Fruit fly (Drosophila melanogaster) whole organism, embryonic: ENCODE data around the gene Ns1.

ENCODE experiments used
- Bdp1 ChIP-seq: fragments of 200-800 bp; sonication (Bioruptor generic); optimal IDR thresholded peaks from 3 replicates; lab custom pipeline; 2016; ENCODE audit warnings: missing biosample characterization, missing genetic modification characterization
- CG10654 ChIP-seq: fragments of 200-800 bp; sonication (Bioruptor generic); optimal IDR thresholded peaks from 2 replicates; lab custom pipeline; 2016; ENCODE audit warnings: missing biosample characterization, missing genetic modification characterization
- CG12104 ChIP-seq: fragments of 200-800 bp; sonication (Bioruptor generic); optimal IDR thresholded peaks from 3 replicates; lab custom pipeline; 2016; ENCODE audit warnings: missing biosample characterization, missing genetic modification characterization
- CG12236 ChIP-seq: fragments of 200-800 bp; sonication (Bioruptor generic); optimal IDR thresholded peaks from 2 replicates; lab custom pipeline; 2016; ENCODE audit warnings: missing biosample characterization, missing genetic modification characterization
- CG14860 ChIP-seq: fragments of 200-800 bp; sonication (Bioruptor generic); IDR thresholded peaks from 3 replicates; pipeline ENCODE4 v1.3.6; 2022; ENCODE audit warnings: missing biosample characterization, missing genetic modification characterization; ENCODE audit not compliant: partially characterized antibody
- CG1529 ChIP-seq: fragments of 200-800 bp; sonication (Bioruptor generic); optimal IDR thresholded peaks from 3 replicates; lab custom pipeline; 2018; ENCODE audit warnings: missing biosample characterization, missing genetic modification characterization
- CG15601 ChIP-seq: fragments of 200-800 bp; sonication (Bioruptor generic); optimal IDR thresholded peaks from 3 replicates; lab custom pipeline; 2019; ENCODE audit warnings: missing biosample characterization, mild to moderate bottlenecking, missing genetic modification characterization, moderate library complexity
- CG1603 ChIP-seq: fragments of 200-800 bp; sonication (Bioruptor generic); optimal IDR thresholded peaks from 2 replicates; lab custom pipeline; 2019; ENCODE audit warnings: missing biosample characterization, mild to moderate bottlenecking, missing genetic modification characterization, moderate library complexity
- CG16813 ChIP-seq: fragments of 200-800 bp; sonication (Bioruptor generic); IDR thresholded peaks from 3 replicates; pipeline ENCODE4 v1.3.6; 2022; ENCODE audit warnings: missing biosample characterization, missing genetic modification characterization; ENCODE audit not compliant: partially characterized antibody
- CG17328 ChIP-seq: fragments of 200-800 bp; sonication (Bioruptor generic); IDR thresholded peaks from 2 replicates; pipeline ENCODE4 v1.3.6; 2022; ENCODE audit warnings: missing biosample characterization, missing genetic modification characterization
- CG18011 ChIP-seq: fragments of 200-800 bp; sonication (Bioruptor generic); optimal IDR thresholded peaks from 2 replicates; lab custom pipeline; 2017; ENCODE audit warnings: missing biosample characterization, missing genetic modification characterization, mild to moderate bottlenecking, moderate library complexity, missing genotype
- CG18619 ChIP-seq: fragments of 200-800 bp; sonication (Bioruptor generic); optimal IDR thresholded peaks from 3 replicates; lab custom pipeline; 2017; ENCODE audit warnings: missing biosample characterization, mild to moderate bottlenecking, missing genetic modification characterization
- CG3065 ChIP-seq: fragments of 200-800 bp; sonication (Bioruptor generic); optimal IDR thresholded peaks from 2 replicates; lab custom pipeline; 2016; ENCODE audit warnings: missing biosample characterization, missing genetic modification characterization
- CG3281 ChIP-seq: fragments of 200-800 bp; sonication (Bioruptor generic); optimal IDR thresholded peaks from 3 replicates; lab custom pipeline; 2017; ENCODE audit warnings: missing biosample characterization, mild to moderate bottlenecking, missing genetic modification characterization
- CG34224 ChIP-seq: fragments of 200-800 bp; sonication (Bioruptor generic); IDR thresholded peaks from 3 replicates; pipeline ENCODE4 v1.3.6; 2022; ENCODE audit warnings: missing biosample characterization, missing genetic modification characterization; ENCODE audit not compliant: partially characterized antibody
- CG3995 ChIP-seq: fragments of 200-800 bp; sonication (Bioruptor generic); optimal IDR thresholded peaks from 3 replicates; lab custom pipeline; 2016; ENCODE audit warnings: missing biosample characterization, missing genetic modification characterization
- CG43689 ChIP-seq: fragments of 200-800 bp; sonication (Bioruptor generic); IDR thresholded peaks from 2 replicates; pipeline ENCODE4 v1.3.6; 2022; ENCODE audit warnings: missing biosample characterization, missing genetic modification characterization
- CG5953 ChIP-seq: fragments of 200-800 bp; sonication (Bioruptor generic); IDR thresholded peaks from 2 replicates; pipeline ENCODE4 v1.3.6; 2022; ENCODE audit warnings: missing biosample characterization, missing genetic modification characterization
- CG8089 ChIP-seq: fragments of 200-800 bp; sonication (Bioruptor generic); optimal IDR thresholded peaks from 3 replicates; lab custom pipeline; 2016; ENCODE audit warnings: missing biosample characterization, missing genetic modification characterization
- CG9817 ChIP-seq: fragments of 200-800 bp; sonication (Bioruptor generic); optimal IDR thresholded peaks from 2 replicates; lab custom pipeline; 2018; ENCODE audit warnings: missing biosample characterization, mild to moderate bottlenecking, missing genetic modification characterization, moderate library complexity
- Dad ChIP-seq: fragments of 200-800 bp; sonication (Bioruptor generic); optimal IDR thresholded peaks from 3 replicates; lab custom pipeline; 2016; ENCODE audit warnings: missing biosample characterization, missing genetic modification characterization
- Dp ChIP-seq: fragments of 200-800 bp; sonication (Bioruptor generic); optimal IDR thresholded peaks from 2 replicates; lab custom pipeline; 2018; ENCODE audit warnings: missing biosample characterization, mild to moderate bottlenecking, missing genetic modification characterization, moderate library complexity
- HLH54F ChIP-seq: fragments of 200-800 bp; sonication (Bioruptor generic); optimal IDR thresholded peaks from 3 replicates; lab custom pipeline; 2016; ENCODE audit warnings: missing biosample characterization, missing genetic modification characterization
- MESR4 ChIP-seq: fragments of 200-800 bp; sonication (Bioruptor generic); optimal IDR thresholded peaks from 2 replicates; lab custom pipeline; 2018; ENCODE audit warnings: missing biosample characterization, mild to moderate bottlenecking, missing genetic modification characterization, moderate library complexity
- Myb ChIP-seq: fragments of 200-800 bp; sonication (Bioruptor generic); optimal IDR thresholded peaks from 2 replicates; lab custom pipeline; 2016; ENCODE audit warnings: missing biosample characterization, missing genetic modification characterization
- Nf-YA ChIP-seq: fragments of 200-800 bp; sonication (Bioruptor generic); IDR thresholded peaks from 2 replicates; pipeline ENCODE4 v1.3.6; 2022; ENCODE audit warnings: missing biosample characterization, missing genetic modification characterization
- Opbp ChIP-seq: fragments of 200-800 bp; sonication (Bioruptor generic); IDR thresholded peaks from 3 replicates; pipeline ENCODE4 v1.3.6; 2022; ENCODE audit warnings: missing biosample characterization, missing genetic modification characterization; ENCODE audit not compliant: partially characterized antibody
- Sry-β ChIP-seq: fragments of 200-800 bp; sonication (Bioruptor generic); optimal IDR thresholded peaks from 2 replicates; lab custom pipeline; 2018; ENCODE audit warnings: missing biosample characterization, mild to moderate bottlenecking, missing genetic modification characterization, moderate library complexity
- Taf1 ChIP-seq: fragments of 200-800 bp; sonication (Bioruptor generic); IDR thresholded peaks from 2 replicates; pipeline ENCODE4 v1.3.6; 2022; ENCODE audit warnings: missing biosample characterization, missing genetic modification characterization
- Xbp1 ChIP-seq: fragments of 200-800 bp; sonication (Bioruptor generic); optimal IDR thresholded peaks from 3 replicates; lab custom pipeline; 2016; ENCODE audit warnings: missing biosample characterization, mild to moderate bottlenecking, missing genetic modification characterization
- ara ChIP-seq: fragments of 200-800 bp; sonication (Bioruptor generic); IDR thresholded peaks from 2 replicates; pipeline ENCODE4 v1.3.6; 2022; ENCODE audit warnings: missing biosample characterization, missing genetic modification characterization
- bsh ChIP-seq, 2 experiments: fragments of 200-800 bp; sonication (Bioruptor generic); optimal IDR thresholded peaks; 2 replicates each; lab custom pipeline; 2017 to 2018; ENCODE audit warnings: mild to moderate bottlenecking in 2 of 2, missing biosample characterization in 2 of 2, missing genetic modification characterization in 2 of 2, moderate library complexity in 1 of 2
- caup ChIP-seq: fragments of 200-800 bp; sonication (Bioruptor generic); optimal IDR thresholded peaks from 3 replicates; lab custom pipeline; 2017; ENCODE audit warnings: missing biosample characterization, mild to moderate bottlenecking, missing genetic modification characterization, moderate library complexity; ENCODE audit not compliant: severe bottlenecking
- crp ChIP-seq, 2 experiments: fragments of 200-800 bp; sonication (Bioruptor generic); optimal IDR thresholded peaks; 2 replicates in 1 of 2; 3 replicates in 1 of 2; lab custom pipeline; 2017; ENCODE audit warnings: missing biosample characterization in 2 of 2, missing genetic modification characterization in 2 of 2, mild to moderate bottlenecking in 1 of 2, moderate library complexity in 1 of 2
- cwo ChIP-seq: fragments of 200-800 bp; sonication (Bioruptor generic); optimal IDR thresholded peaks from 3 replicates; lab custom pipeline; 2017; ENCODE audit warnings: missing biosample characterization, missing genetic modification characterization, mild to moderate bottlenecking, moderate library complexity, missing genetic modification reagents
- dmrt11E ChIP-seq: fragments of 200-800 bp; sonication (Bioruptor generic); optimal IDR thresholded peaks from 3 replicates; lab custom pipeline; 2018; ENCODE audit warnings: missing biosample characterization, mild to moderate bottlenecking, missing genetic modification characterization, moderate library complexity
- fru ChIP-seq: fragments of >200 bp; optimal IDR thresholded peaks from 2 replicates; lab custom pipeline; 2017
- gsb ChIP-seq: fragments of 200-800 bp; sonication (Bioruptor generic); IDR thresholded peaks from 2 replicates; pipeline ENCODE4 v1.3.6; 2022; ENCODE audit warnings: missing biosample characterization, missing genetic modification characterization
- hb ChIP-seq: fragments of 200-800 bp; sonication (Bioruptor generic); IDR thresholded peaks from 3 replicates; pipeline ENCODE4 v1.3.6; 2022; ENCODE audit warnings: missing biosample characterization, missing genetic modification characterization; ENCODE audit not compliant: partially characterized antibody
- luna ChIP-seq: fragments of 200-800 bp; sonication (Bioruptor generic); optimal IDR thresholded peaks from 2 replicates; lab custom pipeline; 2016; ENCODE audit warnings: missing biosample characterization, missing genetic modification characterization
- nerfin-2 ChIP-seq: fragments of 200-800 bp; sonication (Bioruptor generic); IDR thresholded peaks from 2 replicates; pipeline ENCODE4 v1.3.6; 2022; ENCODE audit warnings: missing biosample characterization, missing genetic modification characterization; ENCODE audit not compliant: partially characterized antibody
- pzg ChIP-seq: fragments of 200-800 bp; sonication (Bioruptor generic); optimal IDR thresholded peaks from 3 replicates; lab custom pipeline; 2018; ENCODE audit warnings: missing biosample characterization, mild to moderate bottlenecking, missing genetic modification characterization, moderate library complexity
- row ChIP-seq: fragments of 200-800 bp; sonication (Bioruptor generic); IDR thresholded peaks from 3 replicates; pipeline ENCODE4 v1.3.6; 2022; ENCODE audit warnings: missing biosample characterization, missing genetic modification characterization
- slbo ChIP-seq: fragments of 200-800 bp; sonication (Bioruptor generic); IDR thresholded peaks from 2 replicates; pipeline ENCODE4 v1.3.6; 2022; ENCODE audit warnings: missing biosample characterization, missing genetic modification characterization
- ssp ChIP-seq: fragments of 200-800 bp; sonication (Bioruptor generic); IDR thresholded peaks from 2 replicates; pipeline ENCODE4 v1.3.6; 2022; ENCODE audit warnings: missing biosample characterization, missing genetic modification characterization
- tin ChIP-seq: fragments of 200-800 bp; sonication (Bioruptor generic); optimal IDR thresholded peaks from 3 replicates; lab custom pipeline; 2016; ENCODE audit warnings: missing biosample characterization, missing genetic modification characterization
- trh ChIP-seq: fragments of 200-800 bp; sonication (Bioruptor generic); optimal IDR thresholded peaks from 2 replicates; lab custom pipeline; 2016; ENCODE audit warnings: missing biosample characterization, missing genetic modification characterization
- wor ChIP-seq: fragments of 200-800 bp; sonication (Bioruptor generic); IDR thresholded peaks from 2 replicates; pipeline ENCODE4 v1.3.6; 2022; ENCODE audit warnings: missing biosample characterization, missing genetic modification characterization
- zfh2 ChIP-seq: fragments of 200-800 bp; sonication (Bioruptor generic); optimal IDR thresholded peaks from 2 replicates; lab custom pipeline; 2016; ENCODE audit warnings: missing biosample characterization, missing genetic modification characterization

The Ns1 gene

DNA sequence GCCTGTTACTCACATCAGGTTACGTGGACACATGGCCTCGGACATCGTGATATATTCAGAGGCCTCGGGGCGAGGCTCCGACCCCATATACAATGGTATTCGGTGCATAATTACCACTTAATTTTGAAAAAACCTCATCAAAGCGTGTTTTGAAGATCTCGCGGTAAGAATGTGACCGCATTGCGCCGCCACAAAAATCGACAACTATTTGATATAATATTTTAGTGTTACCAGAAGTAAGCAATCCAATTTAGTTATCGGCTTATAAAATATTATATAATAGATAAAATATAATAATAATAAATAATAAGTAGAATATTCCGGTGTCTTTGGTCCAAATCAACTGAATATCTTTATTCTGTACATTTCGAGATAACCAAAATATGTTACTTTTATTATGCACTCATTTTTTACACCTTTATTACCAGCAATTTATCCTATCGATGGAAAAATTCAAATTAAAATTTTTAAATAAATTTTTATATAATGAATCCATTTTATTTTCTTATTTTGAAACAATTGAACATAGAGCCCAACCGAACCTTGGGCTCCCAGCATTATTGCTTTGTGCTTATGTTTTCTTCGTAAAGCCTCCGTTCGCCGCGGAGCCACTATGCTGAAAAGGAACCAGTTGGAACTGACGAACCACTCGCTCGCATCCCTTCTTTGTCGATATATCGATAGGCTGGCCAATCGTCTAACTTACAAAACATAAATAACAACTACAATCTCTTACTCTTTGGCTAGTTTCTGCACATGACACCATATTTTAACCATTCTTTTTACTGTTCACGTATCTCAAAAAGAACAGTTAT, 32.3 kb downstream of the Ns1 start, which contains the start of the genes CG18213 and Trm7-32 (continued):
- TF ChIP-seq CG18011 (GFP tag; lab: Kevin White, UChicago) (no peak), bsh (GFP tag; optimal IDR thresholded peaks at IDR 0.05; lab: Kevin White, UChicago) (no peak), fru (lab: Kevin White, UChicago) (no peak), trh (no peak), CG16813 (GFP tag; lab: Robert Waterston, UW) (peak; percentile 84), tin (peak; percentile 18), CG8089 (no peak), CG3995 (GFP tag; lab: Kevin White, UChicago) (peak; percentile 12), wor (GFP tag; lab: Robert Waterston, UW) (no peak), MESR4 (GFP tag; lab: Kevin White, UChicago) (peak; percentile 72), CG12104 (peak; percentile 9), Dad (GFP tag; lab: Kevin White, UChicago) (no peak), Dp (peak; percentile 71), CG5953 (GFP tag; lab: Robert Waterston, UW) (no peak), CG3281 (GFP tag; lab: Kevin White, UChicago) (no peak), ssp (no peak), zfh2 (peak; percentile 33), row (peak; percentile 89), CG12236 (GFP tag; lab: Kevin White, UChicago) (no peak), hb (GFP tag; lab: Robert Waterston, UW) (peak; percentile 72), CG3065 (GFP tag; lab: Kevin White, UChicago) (no peak), CG9817 (peak; percentile 35), CG14860 (GFP tag; lab: Robert Waterston, UW) (peak; percentile 85), CG10654 (no peak), CG18619 (no peak), crp (GFP tag; optimal IDR thresholded peaks at IDR 0.05; lab: Kevin White, UChicago) (no peak), Taf1 (GFP tag; lab: Robert Waterston, UW) (no peak), Xbp1 (GFP tag; lab: Kevin White, UChicago) (peak; percentile 47), Bdp1 (GFP tag; lab: Kevin White, UChicago) (no peak), HLH54F (peak; percentile 5), CG43689 (GFP tag; lab: Robert Waterston, UW) (no peak), CG1529 (no peak), pzg (GFP tag; lab: Kevin White, UChicago) (peak; percentile 65), CG1603 (peak; percentile 45), dmrt11E (tag; lab: Kevin White, UChicago) (no peak), luna (GFP tag; lab: Kevin White, UChicago) (peak; percentile 3), gsb (no peak), Nf-YA (no peak), slbo (GFP tag; lab: Robert Waterston, UW) (peak; percentile 60; the same call in 1 of the 2 replicates), cwo (GFP tag; lab: Kevin White, UChicago) (no peak), ara (no peak), CG15601 (no peak), Myb (GFP tag; lab: Kevin White, UChicago) (peak; percentile 12), CG17328 (no peak), Sry-β (GFP tag; lab: Kevin White, UChicago) (peak; percentile 58), caup (GFP tag; lab: Kevin White, UChicago) (no peak), nerfin-2 (GFP tag; lab: Robert Waterston, UW) (peak; percentile 36; the same call in 1 of the 2 replicates), Opbp (GFP tag; lab: Robert Waterston, UW) (peak; percentile 87; the same call in 2 of the 3 replicates), CG34224 (GFP tag; lab: Robert Waterston, UW) (peak; percentile 71)
